Fruit fly (Drosophila melanogaster) whole organism, embryonic: ENCODE data around the gene Npc2g.

Source experiments
- CG15269 ChIP-seq: fragments of 200-800 bp; sonication (Bioruptor generic); optimal IDR thresholded peaks from 2 replicates; lab custom pipeline; 2018; ENCODE audit warnings: missing biosample characterization, mild to moderate bottlenecking, missing genetic modification characterization, moderate library complexity
- HLHmδ ChIP-seq: fragments of 200-800 bp; sonication (Bioruptor generic); optimal IDR thresholded peaks from 2 replicates; lab custom pipeline; 2018; ENCODE audit warnings: missing biosample characterization, mild to moderate bottlenecking, missing genetic modification characterization, moderate library complexity
- Neu2 ChIP-seq: fragments of 200-800 bp; sonication (Bioruptor generic); optimal IDR thresholded peaks from 3 replicates; lab custom pipeline; 2016; ENCODE audit warnings: missing biosample characterization, missing genetic modification characterization, borderline replicate concordance
- Sox102F ChIP-seq: fragments of 200-800 bp; sonication (Bioruptor generic); optimal IDR thresholded peaks from 2 replicates; lab custom pipeline; 2018; ENCODE audit warnings: missing biosample characterization, mild to moderate bottlenecking, missing genetic modification characterization, moderate library complexity
- dmrt11E ChIP-seq: fragments of 200-800 bp; sonication (Bioruptor generic); optimal IDR thresholded peaks from 3 replicates; lab custom pipeline; 2018; ENCODE audit warnings: missing biosample characterization, mild to moderate bottlenecking, missing genetic modification characterization, moderate library complexity
- oc ChIP-seq: fragments of 200-800 bp; sonication (Bioruptor generic); optimal IDR thresholded peaks from 2 replicates; lab custom pipeline; 2018; ENCODE audit warnings: missing biosample characterization, mild to moderate bottlenecking, missing genetic modification characterization, moderate library complexity

DNA sequence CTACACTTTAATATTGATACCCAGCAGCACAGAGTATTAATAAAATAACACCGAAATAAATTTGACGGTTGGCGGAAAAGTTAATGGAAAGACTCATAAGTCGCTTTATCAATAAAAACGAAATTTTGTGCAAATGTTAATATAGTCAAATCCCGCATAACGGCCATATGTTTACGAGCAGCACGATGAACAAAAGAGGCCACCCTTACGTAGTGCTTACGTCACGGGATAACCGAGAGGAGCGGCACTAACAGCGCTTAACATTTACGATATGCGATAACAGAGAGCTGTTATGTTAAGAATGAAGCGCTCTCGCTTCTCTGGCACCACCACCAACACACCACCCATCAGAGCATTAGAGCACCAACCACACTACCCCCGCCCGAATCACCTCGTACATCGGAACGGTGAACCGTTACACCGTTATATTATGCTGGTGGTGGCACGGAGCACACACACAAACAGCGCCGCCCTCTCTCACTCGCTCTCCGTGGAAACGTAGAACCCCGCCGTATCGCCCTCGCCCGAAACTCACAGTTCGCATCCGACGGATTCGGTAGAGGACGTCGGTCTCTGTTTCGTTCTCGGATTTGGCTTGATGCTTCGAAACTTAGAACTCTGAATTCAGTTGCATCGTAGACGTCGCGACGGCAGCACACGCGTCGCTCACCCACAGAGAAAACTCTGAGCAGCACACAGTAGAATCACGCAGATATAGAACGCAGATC is 20.4 kb upstream of the Npc2g start, which contains the start of gene zfh1:
- TF ChIP-seq dmrt11E (tag; lab: Kevin White, UChicago): no peak
- TF ChIP-seq oc: no peak
- no peak for TF ChIP-seq Sox102F
- no peak for TF ChIP-seq CG15269 (tag; lab: Kevin White, UChicago)
- TF ChIP-seq Neu2 (GFP tag; lab: Kevin White, UChicago): no peak
- peak; percentile 25 for TF ChIP-seq HLHmδ
